Fruit fly (Drosophila melanogaster): ENCODE measurements around the gene CG17636.

DNA sequence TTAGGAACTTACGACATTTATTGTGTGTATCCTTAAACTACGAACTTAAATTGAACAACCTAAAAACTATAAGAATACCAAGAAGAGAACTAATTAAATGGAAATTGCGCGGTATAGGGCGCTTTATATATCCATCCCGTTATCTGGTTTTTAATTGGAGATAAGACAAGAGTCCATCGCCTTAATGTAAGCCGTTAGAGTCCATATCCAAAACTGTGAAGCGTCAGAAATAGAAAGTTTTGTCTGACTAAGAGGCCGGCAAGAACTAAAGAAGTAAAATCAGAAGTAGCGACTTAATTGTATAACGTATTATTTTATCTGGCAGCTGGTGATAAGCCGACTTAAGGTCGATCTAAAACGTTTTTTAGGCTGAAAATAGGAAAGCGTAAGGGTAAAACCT is at the start of gene CG17636:
- TF ChIP-seq CG8478 (optimal IDR thresholded peaks at IDR 0.05) (no peak), psq (optimal IDR thresholded peaks at IDR 0.05) (no peak), usp (GFP tag; optimal IDR thresholded peaks at IDR 0.05) (no peak), EcR (GFP tag; optimal IDR thresholded peaks at IDR 0.05) (no peak)
